Fruit fly (Drosophila melanogaster) whole organism, wandering third instar larva: ENCODE measurements around the gene CG14459.

ENCODE experiments used
- Abd-B ChIP-seq: fragments of >200 bp; optimal IDR thresholded peaks from 2 replicates; lab custom pipeline; 2017; ENCODE audit warnings: missing biosample characterization, missing genetic modification characterization
- CG32264 ChIP-seq: fragments of 200-800 bp; sonication (Bioruptor generic); optimal IDR thresholded peaks from 2 replicates; lab custom pipeline; 2016; ENCODE audit warnings: missing biosample characterization, missing genetic modification characterization
- CG9705 ChIP-seq: fragments of 200-800 bp; sonication (Bioruptor generic); optimal IDR thresholded peaks from 2 replicates; lab custom pipeline; 2018; ENCODE audit warnings: missing biosample characterization, mild to moderate bottlenecking, missing genetic modification characterization
- CrebA ChIP-seq: fragments of 200-800 bp; sonication (Bioruptor generic); optimal IDR thresholded peaks from 2 replicates; lab custom pipeline; 2016; ENCODE audit warnings: missing biosample characterization, mild to moderate bottlenecking, missing genetic modification characterization, borderline replicate concordance
- Dfd ChIP-seq: fragments of >200 bp; optimal IDR thresholded peaks from 2 replicates; lab custom pipeline; 2017; ENCODE audit warnings: missing biosample characterization, missing genetic modification characterization
- Dif ChIP-seq: fragments of 200-275, 200-300 bp; sonication (Bioruptor generic); optimal IDR thresholded peaks from 2 replicates; lab custom pipeline; 2018; ENCODE audit warnings: missing biosample characterization, missing genetic modification characterization; ENCODE audit not compliant: partially characterized antibody
- GATAd ChIP-seq: sonication (Bioruptor generic); optimal IDR thresholded peaks from 2 replicates; lab custom pipeline; 2016; ENCODE audit warnings: missing biosample characterization, missing genetic modification characterization
- HLH106 ChIP-seq: fragments of 200-800 bp; optimal IDR thresholded peaks from 3 replicates; lab custom pipeline; 2019; ENCODE audit warnings: missing biosample characterization, mild to moderate bottlenecking, missing genetic modification characterization, moderate library complexity
- Hnf4 ChIP-seq: fragments of 200-800 bp; sonication (Bioruptor generic); optimal IDR thresholded peaks from 2 replicates; lab custom pipeline; 2016; ENCODE audit warnings: missing biosample characterization, mild to moderate bottlenecking, missing genetic modification characterization
- Hr78 ChIP-seq: fragments of >200 bp; optimal IDR thresholded peaks from 2 replicates; lab custom pipeline; 2017; ENCODE audit warnings: missing biosample characterization, missing genetic modification characterization
- Hr83 ChIP-seq: fragments of 200-300 bp; sonication (Bioruptor generic); optimal IDR thresholded peaks from 2 replicates; lab custom pipeline; 2016; ENCODE audit warnings: missing biosample characterization, mild to moderate bottlenecking, missing genetic modification characterization, moderate library complexity; ENCODE audit not compliant: poor library complexity, severe bottlenecking
- Jra ChIP-seq: sonication (Bioruptor generic); optimal IDR thresholded peaks from 2 replicates; lab custom pipeline; 2016; ENCODE audit warnings: missing biosample characterization, missing genetic modification characterization
- Mio ChIP-seq: sonication (Bioruptor generic); optimal IDR thresholded peaks from 2 replicates; lab custom pipeline; 2016; ENCODE audit warnings: missing biosample characterization, missing genetic modification characterization
- Myc ChIP-seq: fragments of >200 bp; optimal IDR thresholded peaks from 2 replicates; lab custom pipeline; 2017
- N ChIP-seq: fragments of >200 bp; optimal IDR thresholded peaks from 2 replicates; lab custom pipeline; 2018; ENCODE audit warnings: missing biosample characterization, missing external identifiers, missing genetic modification characterization
- OdsH ChIP-seq: fragments of 200-800 bp; sonication (Bioruptor generic); optimal IDR thresholded peaks from 2 replicates; lab custom pipeline; 2016; ENCODE audit warnings: missing biosample characterization, mild to moderate bottlenecking, missing genetic modification characterization
- Rel ChIP-seq, 2 experiments: fragments of 200-800 bp; sonication (Bioruptor generic) in 1 of 2; optimal IDR thresholded peaks; 2 replicates in 1 of 2; 3 replicates in 1 of 2; lab custom pipeline; 2016 to 2019; ENCODE audit warnings: mild to moderate bottlenecking in 2 of 2, missing biosample characterization in 2 of 2, missing genetic modification characterization in 2 of 2, moderate library complexity in 1 of 2
- Sp1 ChIP-seq: fragments of 200-800 bp; sonication (Bioruptor generic); optimal IDR thresholded peaks from 3 replicates; lab custom pipeline; 2019; ENCODE audit warnings: missing biosample characterization, mild to moderate bottlenecking, missing genetic modification characterization, moderate library complexity
- Vsx2 ChIP-seq: fragments of 200-300, 225-300 bp; sonication (Bioruptor generic); optimal IDR thresholded peaks from 2 replicates; lab custom pipeline; 2018; ENCODE audit warnings: missing biosample characterization, missing genetic modification characterization; ENCODE audit not compliant: partially characterized antibody
- br ChIP-seq: fragments of 200-800 bp; sonication (Bioruptor generic); optimal IDR thresholded peaks from 2 replicates; lab custom pipeline; 2016; ENCODE audit warnings: missing biosample characterization, missing genetic modification characterization
- dmrt93B ChIP-seq: fragments of 200-800 bp; sonication (Bioruptor generic); optimal IDR thresholded peaks from 2 replicates; lab custom pipeline; 2018; ENCODE audit warnings: missing biosample characterization, mild to moderate bottlenecking, missing genetic modification characterization
- dsf ChIP-seq: sonication (Bioruptor generic); optimal IDR thresholded peaks from 2 replicates; lab custom pipeline; 2016; ENCODE audit warnings: missing biosample characterization, missing genetic modification characterization, borderline replicate concordance
- ey ChIP-seq: fragments of 200-800 bp; sonication (Bioruptor generic); optimal IDR thresholded peaks from 2 replicates; lab custom pipeline; 2016; ENCODE audit warnings: missing biosample characterization, missing genetic modification characterization
- foxo ChIP-seq, 2 experiments: fragments of 200-800 bp; sonication (Bioruptor generic); optimal IDR thresholded peaks; 2 replicates in 1 of 2; 3 replicates in 1 of 2; lab custom pipeline; 2016 to 2017; ENCODE audit warnings: missing biosample characterization in 2 of 2, missing genetic modification characterization in 2 of 2
- fru ChIP-seq: fragments of 200-800 bp; sonication (Bioruptor generic); optimal IDR thresholded peaks from 3 replicates; lab custom pipeline; 2016; ENCODE audit warnings: missing biosample characterization, mild to moderate bottlenecking, missing genetic modification characterization
- h ChIP-seq: fragments of 200-800 bp; sonication (Bioruptor generic); optimal IDR thresholded peaks from 3 replicates; lab custom pipeline; 2016; ENCODE audit warnings: missing biosample characterization, mild to moderate bottlenecking, missing genetic modification characterization
- lola ChIP-seq: fragments of >200 bp; optimal IDR thresholded peaks from 2 replicates; lab custom pipeline; 2017; ENCODE audit warnings: missing biosample characterization, missing genetic modification characterization
- pan ChIP-seq: fragments of >200 bp; optimal IDR thresholded peaks from 2 replicates; lab custom pipeline; 2017
- sage ChIP-seq: fragments of 200-800 bp; sonication (Bioruptor generic); optimal IDR thresholded peaks from 2 replicates; lab custom pipeline; 2016; ENCODE audit warnings: missing biosample characterization, mild to moderate bottlenecking, missing genetic modification characterization
- sv ChIP-seq: fragments of 200-800 bp; sonication (Bioruptor generic); optimal IDR thresholded peaks from 3 replicates; lab custom pipeline; 2016; ENCODE audit warnings: missing biosample characterization, missing genetic modification characterization
- usp ChIP-seq: fragments of >200 bp; optimal IDR thresholded peaks from 2 replicates; lab custom pipeline; 2017; ENCODE audit warnings: missing biosample characterization, missing genetic modification characterization
- woc ChIP-seq: sonication (Bioruptor generic); optimal IDR thresholded peaks from 2 replicates; lab custom pipeline; 2016; ENCODE audit warnings: missing biosample characterization, mild to moderate bottlenecking, missing genetic modification characterization

The CG14459 gene

DNA sequence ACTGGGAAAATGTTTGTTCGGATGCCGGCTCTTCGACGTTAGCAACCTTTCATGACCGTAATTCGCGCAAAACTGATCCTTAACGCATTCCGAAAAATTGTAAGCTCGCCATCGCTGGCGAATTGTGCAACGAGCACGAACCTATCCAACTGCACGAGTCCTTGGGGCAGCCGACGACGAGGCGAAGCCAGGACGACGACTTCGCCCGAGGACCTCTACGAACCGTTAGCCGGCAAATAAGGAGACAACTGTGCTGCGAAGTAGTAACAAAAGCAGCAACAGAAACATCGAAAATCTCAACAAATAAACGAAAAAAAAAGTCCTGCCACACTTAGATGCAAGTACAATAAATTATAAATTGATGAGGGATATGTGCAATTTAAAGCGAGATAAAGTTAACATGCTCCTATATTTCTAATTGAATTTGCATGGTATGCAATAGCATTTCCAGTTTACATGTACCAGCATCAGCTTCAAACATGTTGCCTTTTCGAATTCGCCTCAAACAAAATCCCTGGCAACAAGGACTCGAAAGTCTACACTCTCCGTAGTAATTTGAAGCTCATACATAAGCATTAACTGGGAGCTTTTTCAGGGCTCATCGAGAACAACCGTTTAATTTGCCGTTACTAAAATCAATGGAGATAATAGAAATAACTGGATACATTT lies at the start of gene CG14459:
Gene CG14459 (minus strand): TSS at position 51 of the 669 bp plus-strand sequence.
- TF ChIP-seq sage (no peak), fru (GFP tag; lab: Kevin White, UChicago) (no peak), Mio (no peak), N (no peak), Jra (GFP tag; lab: Kevin White, UChicago) (no peak), OdsH (GFP tag; lab: Kevin White, UChicago) (no peak), CG32264 (GFP tag; lab: Kevin White, UChicago) (no peak), Hnf4 (GFP tag; lab: Kevin White, UChicago) (no peak), woc (GFP tag; lab: Kevin White, UChicago) (no peak), CG9705 (GFP tag; lab: Kevin White, UChicago) (no peak), Abd-B (GFP tag; lab: Kevin White, UChicago) (no peak), Hr83 (no peak), h (no peak), foxo (GFP tag; optimal IDR thresholded peaks at IDR 0.05; lab: Kevin White, UChicago) (no peak), Dif (GFP tag; lab: Kevin White, UChicago) (no peak), Sp1 (no peak), ey (GFP tag; lab: Kevin White, UChicago) (no peak), GATAd (no peak), lola (GFP tag; lab: Kevin White, UChicago) (no peak)

DNA sequence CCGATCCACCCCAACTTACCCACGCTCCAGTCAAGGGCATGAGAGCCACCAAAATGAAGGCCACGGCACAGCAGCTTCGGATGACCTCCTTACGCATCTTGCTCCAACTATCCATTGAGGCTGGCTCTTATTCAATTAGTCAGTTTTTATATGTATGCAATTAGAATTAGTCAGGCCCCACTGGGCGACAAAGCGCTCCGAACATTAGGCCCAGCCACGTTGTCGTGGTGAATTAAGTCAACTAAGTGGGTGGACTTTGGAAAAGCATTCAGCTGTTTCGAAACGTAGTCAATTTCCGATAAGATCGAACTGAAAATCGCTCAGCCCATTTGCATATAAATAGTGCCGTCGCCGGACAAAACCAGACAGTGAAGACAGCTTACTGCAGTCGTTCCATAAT lies 49.3 kb upstream of the CG14459 start, which contains the start of the genes CG14455 and CG14456:
Gene CG14455 (minus strand): TSS at position 101 of the 400 bp plus-strand sequence.
Gene CG14456 (plus strand): TSS at position 236 of the 400 bp plus-strand sequence.
- TF ChIP-seq Hnf4 (GFP tag; lab: Kevin White, UChicago) (no peak), dmrt93B (GFP tag; lab: Kevin White, UChicago) (no peak), CrebA (no peak), HLH106 (tag; lab: Kevin White, UChicago) (no peak), Abd-B (GFP tag; lab: Kevin White, UChicago) (no peak), sage (no peak), ey (GFP tag; lab: Kevin White, UChicago) (no peak), pan (lab: Kevin White, UChicago) (no peak), CG9705 (GFP tag; lab: Kevin White, UChicago) (no peak), Hr78 (no peak), Hr83 (no peak), Mio (no peak), woc (GFP tag; lab: Kevin White, UChicago) (no peak)

DNA sequence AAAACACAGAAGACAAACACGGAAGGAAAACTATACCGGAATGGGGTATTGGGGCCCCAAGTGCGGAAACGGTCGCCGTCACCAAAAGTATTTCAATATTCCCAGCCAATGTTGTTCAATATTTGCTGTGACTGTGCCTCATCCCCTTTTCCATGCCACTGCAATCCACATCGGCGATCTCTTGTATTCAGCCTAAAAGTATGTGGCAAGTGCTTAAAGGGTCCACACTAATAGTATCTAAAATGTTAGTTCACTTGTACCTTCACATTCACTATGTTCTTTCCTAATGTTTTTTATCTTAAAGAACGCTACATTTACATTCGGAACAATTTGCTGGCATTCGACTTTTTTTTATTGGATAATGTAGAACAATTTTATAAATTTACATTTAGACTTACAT lies 43.2 kb upstream of the CG14459 start:
- TF ChIP-seq dsf (GFP tag; lab: Kevin White, UChicago) (no peak), Hr83 (no peak), usp (GFP tag; lab: Kevin White, UChicago) (no peak), Jra (GFP tag; lab: Kevin White, UChicago) (no peak), woc (GFP tag; lab: Kevin White, UChicago) (no peak), Sp1 (no peak)
- TF ChIP-seq, all 38 proteins: peak for 0

DNA sequence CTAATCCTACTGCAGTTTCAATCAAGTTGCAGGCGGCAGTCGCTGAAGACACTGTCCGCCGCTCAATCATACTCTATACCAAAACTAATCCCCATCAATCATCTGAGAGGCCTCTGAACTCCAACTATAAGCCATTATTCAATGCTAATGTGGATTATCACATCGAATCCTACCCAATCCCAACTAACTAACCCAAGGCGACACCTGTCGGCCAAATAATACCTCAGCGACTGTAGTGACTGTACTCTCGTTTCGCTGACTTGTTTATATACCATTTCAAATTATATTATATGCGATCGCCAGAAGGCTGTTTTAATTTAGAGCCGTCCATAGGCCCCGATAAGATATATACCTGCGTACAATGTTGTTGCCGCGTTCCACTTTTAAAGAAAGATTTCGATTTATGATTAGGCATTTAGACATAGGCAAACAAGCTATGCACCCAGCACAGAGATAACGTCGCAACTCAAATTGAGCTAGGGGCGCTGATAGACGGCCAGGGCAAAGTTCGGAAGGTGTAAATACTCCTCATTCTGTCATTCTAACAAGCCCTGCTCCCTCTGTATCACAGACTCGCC lies 34.1 kb upstream of the CG14459 start:
- TF ChIP-seq Rel (GFP tag; optimal IDR thresholded peaks at IDR 0.05; lab: Kevin White, UChicago): no peak
- no peak for TF ChIP-seq Rel (tag; optimal IDR thresholded peaks at IDR 0.05; lab: Kevin White, UChicago)
- no peak for TF ChIP-seq dmrt93B (GFP tag; lab: Kevin White, UChicago)
- no peak for TF ChIP-seq OdsH (GFP tag; lab: Kevin White, UChicago)
- TF ChIP-seq foxo (GFP tag; optimal IDR thresholded peaks at IDR 0.05; lab: Kevin White, UChicago): no peak
- TF ChIP-seq sage: no peak
- TF ChIP-seq Mio: no peak
- TF ChIP-seq Dfd: no peak
- no peak for TF ChIP-seq sv (GFP tag; lab: Kevin White, UChicago)
- no peak for TF ChIP-seq lola (GFP tag; lab: Kevin White, UChicago)
- no peak for TF ChIP-seq woc (GFP tag; lab: Kevin White, UChicago)
- TF ChIP-seq CrebA: no peak
- TF ChIP-seq CG9705 (GFP tag; lab: Kevin White, UChicago): no peak

DNA sequence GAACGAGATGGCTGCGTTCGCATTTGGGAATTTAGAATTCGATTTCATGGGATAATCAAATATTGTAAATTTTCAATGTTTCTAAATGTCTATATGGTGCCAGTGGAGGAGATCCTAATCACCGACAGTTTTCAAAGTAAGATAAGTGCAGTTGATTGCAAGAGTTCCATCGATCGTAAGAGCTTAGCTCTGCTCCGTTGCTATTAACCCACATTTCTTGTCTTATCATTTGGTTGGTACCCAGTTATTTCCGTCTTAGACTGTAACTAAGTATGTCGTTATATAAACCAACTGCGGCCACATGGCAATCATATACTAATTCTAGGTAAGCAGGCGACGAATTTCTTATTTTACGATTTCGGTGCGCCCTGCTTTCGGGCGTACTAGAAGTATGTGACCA lies 32.5 kb upstream of the CG14459 start:
- TF ChIP-seq CG32264 (GFP tag; lab: Kevin White, UChicago) (no peak), Hr78 (no peak), Dfd (no peak), br (no peak), Sp1 (no peak), ey (GFP tag; lab: Kevin White, UChicago) (no peak), Vsx2 (GFP tag; lab: Kevin White, UChicago) (no peak), Hnf4 (GFP tag; lab: Kevin White, UChicago) (no peak), Mio (no peak), Hr83 (no peak), Myc (no peak), usp (GFP tag; lab: Kevin White, UChicago) (no peak)
- TF ChIP-seq, all 38 proteins: peak for 0
